Worm (Caenorhabditis elegans) whole organism, early embryonic: ENCODE results near the gene F42A10.9.

Experiments
- B0310.2 ChIP-seq: sonication (generic microtip); optimal IDR thresholded peaks from 2 replicates; lab custom pipeline; 2016; ENCODE audit warnings: mild to moderate bottlenecking, missing genetic modification characterization, missing compliant biosample characterization
- F13C5.2 ChIP-seq: sonication (generic microtip); optimal IDR thresholded peaks from 2 replicates; lab custom pipeline; 2017; ENCODE audit warnings: mild to moderate bottlenecking, missing genetic modification characterization, inconsistent platforms, missing compliant biosample characterization
- aly-1 ChIP-seq: sonication (generic microtip); optimal IDR thresholded peaks from 2 replicates; lab custom pipeline; 2016; ENCODE audit warnings: missing genetic modification characterization, missing compliant biosample characterization
- ama-1 ChIP-seq: fragments of 150-350 bp; optimal IDR thresholded peaks from 2 replicates; lab custom pipeline; 2014
- ceh-13 ChIP-seq: fragments of 200-800 bp; sonication (Bioruptor generic); optimal IDR thresholded peaks from 2 replicates; lab custom pipeline; 2018; ENCODE audit warnings: mild to moderate bottlenecking, missing genetic modification characterization, missing compliant biosample characterization
- ceh-36 ChIP-seq: sonication (generic microtip); optimal IDR thresholded peaks from 2 replicates; lab custom pipeline; 2016; ENCODE audit warnings: missing genetic modification characterization, inconsistent platforms, missing compliant biosample characterization
- ets-7 ChIP-seq: sonication (generic microtip); optimal IDR thresholded peaks from 2 replicates; lab custom pipeline; 2016; ENCODE audit warnings: missing genotype, missing genetic modification characterization, missing compliant biosample characterization
- flt-1 ChIP-seq: fragments of 200-800 bp; sonication (Bioruptor generic); IDR thresholded peaks from 2 replicates; pipeline ENCODE4 v1.3.6; 2022; ENCODE audit warnings: missing genetic modification characterization, missing compliant biosample characterization
- hmbx-1 ChIP-seq: sonication (generic microtip); optimal IDR thresholded peaks from 2 replicates; lab custom pipeline; 2016; ENCODE audit warnings: mild to moderate bottlenecking, missing genetic modification characterization, missing compliant biosample characterization
- hmg-4 ChIP-seq: fragments of 200-800 bp; sonication (Bioruptor generic); optimal IDR thresholded peaks from 2 replicates; lab custom pipeline; 2018; ENCODE audit warnings: mild to moderate bottlenecking, missing genetic modification characterization, missing compliant biosample characterization
- hnd-1 ChIP-seq: sonication (generic microtip); optimal IDR thresholded peaks from 2 replicates; lab custom pipeline; 2016; ENCODE audit warnings: missing genetic modification characterization, missing compliant biosample characterization
- pes-1 ChIP-seq: fragments of 200-800 bp; sonication (Bioruptor generic); IDR thresholded peaks from 2 replicates; pipeline ENCODE4 v1.3.6; 2022; ENCODE audit warnings: missing genetic modification reagents, missing genetic modification characterization, missing compliant biosample characterization
- scrt-1 ChIP-seq: fragments of 200-800 bp; sonication (Bioruptor generic); IDR thresholded peaks from 2 replicates; pipeline ENCODE4 v1.3.6; 2022; ENCODE audit warnings: missing genetic modification characterization, missing compliant biosample characterization
- sea-1 ChIP-seq: fragments of 200-800 bp; sonication (Bioruptor generic); conservative IDR thresholded peaks from 2 replicates; pipeline ENCODE4 v1.3.6; 2022; ENCODE audit warnings: missing genetic modification characterization, missing compliant biosample characterization
- tbx-11 ChIP-seq: fragments of 200-800 bp; sonication (Bioruptor generic); IDR thresholded peaks from 2 replicates; pipeline ENCODE4 v1.3.6; 2022; ENCODE audit warnings: missing genetic modification characterization, missing compliant biosample characterization
- tbx-37 ChIP-seq: fragments of 200-800 bp; sonication (Bioruptor generic); conservative IDR thresholded peaks from 2 replicates; pipeline ENCODE4 v1.3.6; 2022; ENCODE audit warnings: missing genetic modification reagents, missing genetic modification characterization, missing compliant biosample characterization
- tra-4 ChIP-seq: sonication (generic microtip); optimal IDR thresholded peaks from 2 replicates; lab custom pipeline; 2017; ENCODE audit warnings: missing genetic modification characterization, missing compliant biosample characterization

F42A10.9 gene

ce11 chrIII:6133389-6133789 is 31.0 kb upstream of the F42A10.9 start:
- TF ChIP-seq F13C5.2 (tag; lab: Kevin White, UChicago) (peak; percentile 62), ceh-36 (tag; lab: Kevin White, UChicago) (peak; percentile 39), hmbx-1 (peak; percentile 57), tbx-11 (GFP tag; lab: Robert Waterston, UW) (0 out of 2 replicates have a peak, but pooled peaks have one; percentile 14)

- TF ChIP-seq aly-1 (no peak), tbx-37 (no peak), sea-1 (GFP tag; lab: Robert Waterston, UW) (no peak), hmg-4 (GFP tag; lab: Kevin White, UChicago) (no peak), hnd-1 (no peak), flt-1 (GFP tag; lab: Robert Waterston, UW) (no peak), hmbx-1 (no peak), F13C5.2 (tag; lab: Kevin White, UChicago) (no peak)
Measured at ce11 chrIII:6134111-6134510, 30.3 kb upstream of the F42A10.9 start.

- TF ChIP-seq tbx-37, result no peak
- no peak for TF ChIP-seq hnd-1
- peak; percentile 22 for TF ChIP-seq hmg-4 (GFP tag; lab: Kevin White, UChicago)
- 0 out of 2 replicates have a peak, but pooled peaks have one; percentile 16 for TF ChIP-seq sea-1 (GFP tag; lab: Robert Waterston, UW)
Measured at ce11 chrIII:6135211-6135610, 29.2 kb upstream of the F42A10.9 start.

- TF ChIP-seq ama-1 (no peak), F13C5.2 (tag; lab: Kevin White, UChicago) (no peak), flt-1 (GFP tag; lab: Robert Waterston, UW) (no peak), hmg-4 (GFP tag; lab: Kevin White, UChicago) (no peak), hmbx-1 (no peak), tbx-37 (no peak), pes-1 (no peak), aly-1 (no peak), B0310.2 (no peak), ceh-13 (no peak), ceh-36 (tag; lab: Kevin White, UChicago) (no peak), tra-4 (tag; lab: Kevin White, UChicago) (no peak)
Measured at ce11 chrIII:6136178-6136577, 28.2 kb upstream of the F42A10.9 start, which contains the start of gene mvk-1. TSS of gene mvk-1 (minus strand) at chrIII:6136278.

ce11 chrIII:6137431-6137830 is 26.9 kb upstream of the F42A10.9 start:
- TF ChIP-seq aly-1 (no peak), pes-1 (0 out of 2 replicates have a peak, but pooled peaks have one; percentile 45)

- TF ChIP-seq hnd-1, result no peak
- no peak for TF ChIP-seq scrt-1 (GFP tag; lab: Robert Waterston, UW)
- TF ChIP-seq B0310.2, result no peak
- no peak for TF ChIP-seq ceh-13
- TF ChIP-seq sea-1 (GFP tag; lab: Robert Waterston, UW), result no peak
- TF ChIP-seq ets-7, result no peak
- no peak for TF ChIP-seq flt-1 (GFP tag; lab: Robert Waterston, UW)
- no peak for TF ChIP-seq tra-4 (tag; lab: Kevin White, UChicago)
- peak; percentile 59 for TF ChIP-seq hmg-4 (GFP tag; lab: Kevin White, UChicago)
- no peak for TF ChIP-seq ama-1
- no peak for TF ChIP-seq pes-1
- peak; percentile 47 for TF ChIP-seq ceh-36 (tag; lab: Kevin White, UChicago)
- peak; percentile 23 for TF ChIP-seq aly-1
- no peak for TF ChIP-seq hmbx-1
- no peak for TF ChIP-seq tbx-37
Measured at ce11 chrIII:6138457-6138856, 25.9 kb upstream of the F42A10.9 start.

- no peak for TF ChIP-seq ama-1
Measured at ce11 chrIII:6139328-6139727, 25.0 kb upstream of the F42A10.9 start.

- TF ChIP-seq tra-4 (tag; lab: Kevin White, UChicago) (no peak), hnd-1 (no peak), ets-7 (no peak), hmbx-1 (no peak), flt-1 (GFP tag; lab: Robert Waterston, UW) (no peak), aly-1 (no peak), hmg-4 (GFP tag; lab: Kevin White, UChicago) (no peak), F13C5.2 (tag; lab: Kevin White, UChicago) (no peak), tbx-11 (GFP tag; lab: Robert Waterston, UW) (no peak), tbx-37 (no peak), B0310.2 (no peak), ceh-36 (tag; lab: Kevin White, UChicago) (no peak), ama-1 (no peak), pes-1 (no peak), sea-1 (GFP tag; lab: Robert Waterston, UW) (no peak), scrt-1 (GFP tag; lab: Robert Waterston, UW) (no peak), ceh-13 (no peak)
Measured at ce11 chrIII:6139932-6140612, 24.3 kb upstream of the F42A10.9 start.

- TF ChIP-seq scrt-1 (GFP tag; lab: Robert Waterston, UW) (no peak), hnd-1 (no peak)
Measured at ce11 chrIII:6140818-6141217, 23.6 kb upstream of the F42A10.9 start.
